Fruit fly (Drosophila melanogaster): ENCODE data around the gene CG13616.

- TF ChIP-seq Myc (optimal IDR thresholded peaks at IDR 0.05) (no peak), ttk (optimal IDR thresholded peaks at IDR 0.05) (no peak)
Observed at dm6 chr3R:24367120-24367519, 25.6 kb upstream of the CG13616 start, which contains the start of gene CG42811.

All from Kc167 (cell line).